Worm (Caenorhabditis elegans): ENCODE results near the gene R144.13.
"Not testable (repeated sequence)": the region's sequence is repeated elsewhere in the genome, so short reads cannot be mapped to it uniquely, and the experiment has no call there.

The R144.13 gene

ce11 chrIII:5022964-5023363, at the start of gene R144.13:
TSS of gene R144.13 (plus strand) at chrIII:5023264.
- TF ChIP-seq snpc-4 (tag; optimal IDR thresholded peaks at IDR 0.05) (no peak), hmg-11 (tag; optimal IDR thresholded peaks at IDR 0.05) (no peak), eor-1 (tag; optimal IDR thresholded peaks at IDR 0.05) (no peak), nhr-67 (tag; optimal IDR thresholded peaks at IDR 0.05) (no peak), fos-1 (tag; optimal IDR thresholded peaks at IDR 0.05) (no peak)

- TF ChIP-seq unc-62 (GFP tag; optimal IDR thresholded peaks at IDR 0.05); fkh-10 (GFP tag; optimal IDR thresholded peaks at IDR 0.05); nhr-23 (tag; optimal IDR thresholded peaks at IDR 0.05): not testable (repeated sequence)
Observed at ce11 chrIII:4980367-4980766, 42.7 kb upstream of the R144.13 start, which contains the start of gene C27F2.6. TSS of gene C27F2.6 (minus strand) at chrIII:4980467.

ce11 chrIII:4983961-4984360, 39.1 kb upstream of the R144.13 start:
- no peak for TF ChIP-seq ceh-82 (tag; optimal IDR thresholded peaks at IDR 0.05)

ce11 chrIII:4984444-4985086, 38.5 kb upstream of the R144.13 start, which contains the start of gene C27F2.7:
TSS of gene C27F2.7 (minus strand) at chrIII:4984494.
- no peak for TF ChIP-seq pha-4 (tag; optimal IDR thresholded peaks at IDR 0.05)
- TF ChIP-seq nfya-1 (tag; optimal IDR thresholded peaks at IDR 0.05; ENCODE audit: insufficient read depth) = peak; percentile 72

ce11 chrIII:4986790-4987259, 36.2 kb upstream of the R144.13 start, which contains the start of the genes C27F2.10 and wdr-60:
TSS of gene C27F2.10 (minus strand) at chrIII:4986898.
TSS of gene wdr-60 (plus strand) at chrIII:4987209.
- peak; percentile 44 for TF ChIP-seq lin-15B (tag; optimal IDR thresholded peaks at IDR 0.05)
- TF ChIP-seq elt-1 (tag; optimal IDR thresholded peaks at IDR 0.05) = no peak
- no peak for TF ChIP-seq ceh-28 (tag; optimal IDR thresholded peaks at IDR 0.05)
- no peak for TF ChIP-seq skn-1 (tag; optimal IDR thresholded peaks at IDR 0.05)
- TF ChIP-seq nhr-23 (tag; optimal IDR thresholded peaks at IDR 0.05) = peak; percentile 1
- no peak for TF ChIP-seq fos-1 (tag; optimal IDR thresholded peaks at IDR 0.05)
- no peak for TF ChIP-seq unc-39 (tag; optimal IDR thresholded peaks at IDR 0.05)
- TF ChIP-seq nfya-1 (tag; optimal IDR thresholded peaks at IDR 0.05; ENCODE audit: insufficient read depth) = peak; percentile 55

ce11 chrIII:4987666-4988065, 35.4 kb upstream of the R144.13 start:
- TF ChIP-seq fkh-2 (tag; optimal IDR thresholded peaks at IDR 0.05) (no peak), ceh-16 (tag; optimal IDR thresholded peaks at IDR 0.05) (no peak), ztf-11 (tag; optimal IDR thresholded peaks at IDR 0.05) (no peak), nhr-11 (tag; optimal IDR thresholded peaks at IDR 0.05) (no peak), egl-27 (tag; optimal IDR thresholded peaks at IDR 0.05) (no peak), elt-2 (tag; optimal IDR thresholded peaks at IDR 0.05) (no peak), elt-1 (tag; optimal IDR thresholded peaks at IDR 0.05) (no peak), nhr-23 (tag; optimal IDR thresholded peaks at IDR 0.05) (no peak), sea-2 (GFP tag; optimal IDR thresholded peaks at IDR 0.05) (no peak), pha-4 (tag; optimal IDR thresholded peaks at IDR 0.05) (no peak), mml-1 (tag; optimal IDR thresholded peaks at IDR 0.05) (no peak), ceh-82 (tag; optimal IDR thresholded peaks at IDR 0.05) (no peak), tbx-2 (tag; optimal IDR thresholded peaks at IDR 0.05) (no peak), nhr-43 (tag; optimal IDR thresholded peaks at IDR 0.05; ENCODE audit: poor library complexity, severe bottlenecking) (no peak), lin-39 (tag; optimal IDR thresholded peaks at IDR 0.05) (no peak), zag-1 (tag; optimal IDR thresholded peaks at IDR 0.05) (no peak), egl-5 (tag; optimal IDR thresholded peaks at IDR 0.05) (no peak), ceh-9 (tag; optimal IDR thresholded peaks at IDR 0.05) (no peak), elt-3 (tag; optimal IDR thresholded peaks at IDR 0.05) (no peak)
